Worm (Caenorhabditis elegans): ENCODE measurements around the gene henn-1.

DNA sequence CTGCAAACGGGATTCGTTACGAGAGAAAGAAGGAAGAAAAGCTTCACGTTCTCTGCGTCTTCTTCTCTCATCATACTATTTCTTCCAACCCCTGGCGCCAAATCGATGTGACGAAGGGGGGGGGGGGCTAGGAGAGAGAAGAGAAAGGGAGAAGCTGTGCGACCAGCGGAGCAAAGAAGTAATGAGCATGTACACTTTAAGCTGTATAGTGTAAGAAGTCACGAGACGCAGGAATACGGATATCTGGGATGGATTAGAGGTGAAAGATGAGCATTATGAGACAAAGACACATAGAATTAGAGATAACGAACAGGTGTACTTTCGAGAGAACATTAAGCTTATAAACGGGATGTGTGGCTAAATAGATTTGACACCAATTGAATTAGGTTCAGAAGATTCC is 30.7 kb upstream of the henn-1 start:
- TF ChIP-seq ref-1 (GFP tag; conservative IDR thresholded peaks at IDR 0.05) (no peak), T22C8.4 (GFP tag; IDR thresholded peaks at IDR 0.05) (no peak), klf-2 (GFP tag; conservative IDR thresholded peaks at IDR 0.05) (no peak), tab-1 (GFP tag; IDR thresholded peaks at IDR 0.05) (no peak)
